Worm (Caenorhabditis elegans) whole organism, L2 larva: ENCODE measurements around the gene B0280.17.

ENCODE experiments used
- C34F6.9 ChIP-seq: fragments of 150-350 bp; optimal IDR thresholded peaks from 2 replicates; lab custom pipeline; 2014; ENCODE audit warnings: missing biosample characterization, missing genetic modification characterization
- F13H6.1 ChIP-seq: sonication (generic microtip); optimal IDR thresholded peaks from 2 replicates; lab custom pipeline; 2016; ENCODE audit warnings: missing genetic modification characterization, missing compliant biosample characterization
- R02D3.7 ChIP-seq: fragments of 150-350 bp; optimal IDR thresholded peaks from 2 replicates; lab custom pipeline; 2014; ENCODE audit warnings: missing biosample characterization, missing genetic modification characterization
- Y55F3AM.14 ChIP-seq: fragments of 200-800 bp; sonication (Bioruptor generic); optimal IDR thresholded peaks from 2 replicates; lab custom pipeline; 2018; ENCODE audit warnings: mild to moderate bottlenecking, missing genetic modification characterization, missing compliant biosample characterization
- ZK546.5 ChIP-seq: sonication (generic microtip); optimal IDR thresholded peaks from 2 replicates; lab custom pipeline; 2017; ENCODE audit warnings: missing biosample characterization, missing genetic modification characterization
- aly-2 ChIP-seq: fragments of 150-350 bp; optimal IDR thresholded peaks from 2 replicates; lab custom pipeline; 2014; ENCODE audit warnings: missing biosample characterization, missing genetic modification characterization
- ama-1 ChIP-seq: fragments of 150-350 bp; optimal IDR thresholded peaks from 2 replicates; lab custom pipeline; 2018; ENCODE audit warnings: inconsistent platforms
- blmp-1 ChIP-seq: sonication (generic microtip); optimal IDR thresholded peaks from 2 replicates; lab custom pipeline; 2017; ENCODE audit warnings: missing genetic modification characterization, mild to moderate bottlenecking, missing compliant biosample characterization, antibody characterized with exemption, moderate library complexity; ENCODE audit not compliant: insufficient read depth
- ceh-16 ChIP-seq: fragments of 150-350 bp; optimal IDR thresholded peaks from 2 replicates; lab custom pipeline; 2014; ENCODE audit warnings: missing biosample characterization, missing genetic modification characterization
- crh-2 ChIP-seq: sonication (generic microtip); optimal IDR thresholded peaks from 2 replicates; lab custom pipeline; 2017; ENCODE audit warnings: missing biosample characterization, missing genetic modification characterization
- egl-27 ChIP-seq: sonication (generic microtip); optimal IDR thresholded peaks from 3 replicates; lab custom pipeline; 2017; ENCODE audit warnings: missing biosample characterization, missing genetic modification reagents, missing genetic modification characterization
- elt-1 ChIP-seq: fragments of 150-350 bp; optimal IDR thresholded peaks from 2 replicates; lab custom pipeline; 2014; ENCODE audit warnings: missing biosample characterization, missing genetic modification characterization
- elt-3 ChIP-seq: sonication (generic microtip); optimal IDR thresholded peaks from 2 replicates; lab custom pipeline; 2017; ENCODE audit warnings: missing biosample characterization, missing genetic modification characterization
- fos-1 ChIP-seq: fragments of 150-350 bp; optimal IDR thresholded peaks from 2 replicates; lab custom pipeline; 2014; ENCODE audit warnings: missing biosample characterization, missing genetic modification characterization
- gmeb-1 ChIP-seq: fragments of 150-350 bp; optimal IDR thresholded peaks from 2 replicates; lab custom pipeline; 2014; ENCODE audit warnings: missing biosample characterization, missing genetic modification characterization
- lin-11 ChIP-seq: fragments of 150-350 bp; sonication (generic microtip); optimal IDR thresholded peaks from 2 replicates; lab custom pipeline; 2014; ENCODE audit warnings: missing biosample characterization, missing genetic modification characterization, inconsistent platforms, mixed read lengths
- lin-13 ChIP-seq: fragments of 150-350 bp; optimal IDR thresholded peaks from 2 replicates; lab custom pipeline; 2014; ENCODE audit warnings: missing biosample characterization, missing genetic modification reagents, missing genetic modification characterization
- lin-39 ChIP-seq: fragments of 150-350 bp; optimal IDR thresholded peaks from 2 replicates; lab custom pipeline; 2014; ENCODE audit warnings: missing biosample characterization, missing genetic modification reagents, missing genetic modification characterization
- lsy-2 ChIP-seq, 2 experiments: fragments of 150-350 bp in 1 of 2; sonication (generic microtip) in 1 of 2; optimal IDR thresholded peaks; 2 replicates each; lab custom pipeline; 2014 to 2017; ENCODE audit warnings: missing biosample characterization in 2 of 2, missing genetic modification characterization in 2 of 2
- mab-5 ChIP-seq: fragments of 150-350 bp; optimal IDR thresholded peaks from 2 replicates; lab custom pipeline; 2014; ENCODE audit warnings: missing biosample characterization, missing genetic modification characterization
- mbf-1 ChIP-seq: sonication (generic microtip); optimal IDR thresholded peaks from 2 replicates; lab custom pipeline; 2017; ENCODE audit warnings: missing biosample characterization, missing genetic modification characterization
- mdl-1 ChIP-seq, 2 experiments: fragments of 150-350 bp in 1 of 2; sonication (generic microtip) in 1 of 2; optimal IDR thresholded peaks; 2 replicates each; lab custom pipeline; 2017; ENCODE audit warnings: missing biosample characterization in 2 of 2, missing genetic modification characterization in 2 of 2
- nhr-10 ChIP-seq: sonication (generic microtip); optimal IDR thresholded peaks from 2 replicates; lab custom pipeline; 2017; ENCODE audit warnings: missing biosample characterization, missing genetic modification characterization
- nhr-129 ChIP-seq: fragments of 150-350 bp; optimal IDR thresholded peaks from 2 replicates; lab custom pipeline; 2014; ENCODE audit warnings: missing biosample characterization, missing genetic modification characterization
- nhr-21 ChIP-seq: fragments of 150-350 bp; optimal IDR thresholded peaks from 2 replicates; lab custom pipeline; 2014; ENCODE audit warnings: missing biosample characterization, missing genetic modification characterization
- nhr-23 ChIP-seq: fragments of 150-350 bp; optimal IDR thresholded peaks from 2 replicates; lab custom pipeline; 2014; ENCODE audit warnings: missing biosample characterization, missing genetic modification reagents, missing genetic modification characterization
- nhr-25 ChIP-seq: fragments of 150-350 bp; sonication (generic microtip); optimal IDR thresholded peaks from 3 replicates; lab custom pipeline; 2014; ENCODE audit warnings: missing biosample characterization, missing genetic modification characterization
- nhr-6 ChIP-seq: fragments of 150-350 bp; optimal IDR thresholded peaks from 2 replicates; lab custom pipeline; 2014; ENCODE audit warnings: missing biosample characterization, missing genetic modification characterization
- nhr-77 ChIP-seq: fragments of 150-350 bp; optimal IDR thresholded peaks from 2 replicates; lab custom pipeline; 2014; ENCODE audit warnings: missing biosample characterization, missing genetic modification characterization
- peb-1 ChIP-seq: fragments of 150-350 bp; optimal IDR thresholded peaks from 2 replicates; lab custom pipeline; 2014; ENCODE audit warnings: missing biosample characterization, missing genetic modification characterization
- sem-4 ChIP-seq: fragments of 150-350 bp; optimal IDR thresholded peaks from 2 replicates; lab custom pipeline; 2014; ENCODE audit warnings: missing biosample characterization, missing genetic modification reagents, missing genetic modification characterization
- skn-1 ChIP-seq: sonication (generic microtip); optimal IDR thresholded peaks from 2 replicates; lab custom pipeline; 2017; ENCODE audit warnings: missing biosample characterization, missing genetic modification characterization
- sma-3 ChIP-seq: sonication (generic microtip); optimal IDR thresholded peaks from 2 replicates; lab custom pipeline; 2016; ENCODE audit warnings: missing genetic modification reagents, missing genetic modification characterization, missing compliant biosample characterization
- sma-9 ChIP-seq, 2 experiments: fragments of 150-350 bp in 1 of 2; sonication (generic microtip) in 1 of 2; optimal IDR thresholded peaks; 2 replicates each; lab custom pipeline; 2014 to 2016; ENCODE audit warnings: missing genetic modification characterization in 2 of 2, mild to moderate bottlenecking in 1 of 2, missing biosample characterization in 1 of 2, missing compliant biosample characterization in 1 of 2, missing genetic modification reagents in 1 of 2, moderate library complexity in 1 of 2
- snpc-4 ChIP-seq: fragments of 150-350 bp; optimal IDR thresholded peaks from 2 replicates; lab custom pipeline; 2014; ENCODE audit warnings: missing biosample characterization, missing genetic modification characterization
- unc-55 ChIP-seq: fragments of 150-350 bp; sonication (generic microtip); optimal IDR thresholded peaks from 3 replicates; lab custom pipeline; 2014; ENCODE audit warnings: missing biosample characterization, missing genetic modification reagents, missing genetic modification characterization
- unc-62 ChIP-seq: fragments of 150-350 bp; optimal IDR thresholded peaks from 2 replicates; lab custom pipeline; 2014; ENCODE audit warnings: missing biosample characterization, missing genetic modification reagents, missing genetic modification characterization
- zag-1 ChIP-seq: fragments of 150-350 bp; optimal IDR thresholded peaks from 2 replicates; lab custom pipeline; 2014; ENCODE audit warnings: missing biosample characterization, missing genetic modification characterization
- ztf-1 ChIP-seq: fragments of 200-800 bp; sonication (Bioruptor generic); conservative IDR thresholded peaks from 2 replicates; pipeline ENCODE4 v1.3.6; 2022; ENCODE audit warnings: missing genetic modification characterization, missing compliant biosample characterization
- ztf-11 ChIP-seq: sonication (generic microtip); optimal IDR thresholded peaks from 2 replicates; lab custom pipeline; 2017; ENCODE audit warnings: missing biosample characterization, missing genetic modification characterization
- ztf-4 ChIP-seq: fragments of 150-350 bp; optimal IDR thresholded peaks from 2 replicates; lab custom pipeline; 2014; ENCODE audit warnings: missing biosample characterization, missing genetic modification characterization

B0280.17 gene

ce11 chrIII:7162065-7162762 is 26.3 kb upstream of the B0280.17 start, which contains the start of the genes syf-2 and K04G7.1:
Gene syf-2 (minus strand): TSS chrIII:7162115.
Gene K04G7.1 (plus strand): TSS chrIII:7162712.
- TF ChIP-seq fos-1 (tag; lab: Kevin White, UChicago) (peak; percentile 82), lin-39 (tag; lab: Kevin White, UChicago) (peak; percentile 3), sem-4 (tag; lab: Kevin White, UChicago) (peak; percentile 77), sma-9 (GFP tag; optimal IDR thresholded peaks at IDR 0.05; lab: Kevin White, UChicago) (peak; percentile 83), sma-9 (tag; optimal IDR thresholded peaks at IDR 0.05; lab: Kevin White, UChicago) (no peak), R02D3.7 (tag; lab: Kevin White, UChicago) (peak; percentile 19), crh-2 (tag; lab: Kevin White, UChicago) (peak; percentile 94), nhr-77 (tag; lab: Kevin White, UChicago) (peak; percentile 32), lin-13 (peak; percentile 99), nhr-25 (tag; lab: Kevin White, UChicago) (peak; percentile 89), nhr-21 (tag; lab: Kevin White, UChicago) (peak; percentile 86), aly-2 (no peak), nhr-23 (tag; lab: Kevin White, UChicago) (no peak), nhr-10 (tag; lab: Kevin White, UChicago) (no peak), lin-11 (tag; lab: Kevin White, UChicago) (peak; percentile 87), elt-3 (tag; lab: Kevin White, UChicago) (no peak), mdl-1 (tag; optimal IDR thresholded peaks at IDR 0.05; lab: Kevin White, UChicago) (peak in 1 of 2 experiments; percentile 67), peb-1 (no peak), snpc-4 (tag; lab: Kevin White, UChicago) (peak; percentile 82), C34F6.9 (tag; lab: Kevin White, UChicago) (peak; percentile 94), ztf-4 (tag; lab: Kevin White, UChicago) (peak; percentile 58), lsy-2 (tag; optimal IDR thresholded peaks at IDR 0.05; lab: Kevin White, UChicago) (peak; percentile 78 to 96), ceh-16 (peak; percentile 56), unc-62 (no peak), mab-5 (peak; percentile 79), blmp-1 (tag; lab: Kevin White, UChicago) (peak; percentile 63), sma-3 (peak; percentile 86), ztf-1 (GFP tag; lab: Robert Waterston, UW) (no peak), gmeb-1 (tag; lab: Kevin White, UChicago) (peak; percentile 95), egl-27 (tag; lab: Kevin White, UChicago) (peak; percentile 92), mbf-1 (tag; lab: Kevin White, UChicago) (no peak), elt-1 (tag; lab: Kevin White, UChicago) (no peak), nhr-6 (tag; lab: Kevin White, UChicago) (peak; percentile 69), ztf-11 (tag; lab: Kevin White, UChicago) (no peak), skn-1 (peak; percentile 19), ama-1 (lab: Kevin White, UChicago) (no peak), Y55F3AM.14 (GFP tag; lab: Kevin White, UChicago) (no peak), zag-1 (tag; lab: Kevin White, UChicago) (peak; percentile 66), ZK546.5 (tag; lab: Kevin White, UChicago) (peak; percentile 12), unc-55 (GFP tag; lab: Kevin White, UChicago) (peak; percentile 98), nhr-129 (peak; percentile 82), F13H6.1 (tag; lab: Kevin White, UChicago) (peak; percentile 78)
- TF ChIP-seq, all 48 proteins: peak for 29

DNA sequence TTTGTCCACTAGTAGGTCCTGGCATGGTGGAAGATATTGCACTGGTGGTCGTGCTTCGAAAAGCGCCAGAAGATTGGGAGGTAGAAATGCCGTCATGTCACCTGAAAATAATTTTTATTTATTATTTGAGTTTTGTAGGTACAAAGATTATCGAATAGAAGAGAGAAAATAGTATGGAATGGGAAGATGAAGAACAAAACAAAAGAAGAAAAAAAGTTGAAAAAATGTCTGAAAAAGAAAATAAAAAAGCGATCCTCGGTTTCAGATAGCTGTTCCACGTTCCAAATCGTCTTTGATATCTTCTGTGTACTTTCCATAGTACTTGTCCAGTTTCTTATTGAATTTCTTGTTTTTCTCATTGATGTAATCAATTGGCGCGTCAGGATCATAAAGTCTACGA is 25.1 kb upstream of the B0280.17 start, which contains the start of gene rnp-7:
TSS of gene rnp-7 (minus strand) at position 101 of the 400 bp plus-strand sequence.
- no peak for TF ChIP-seq sma-3
- TF ChIP-seq peb-1: no peak
